In genomic region chrII:8051330-8051729, ce11 we compare ENCODE assay signal across 2 worm cellular contexts.
A peak's percentile ranks its signal among the peaks of the same experiment; 100 is the strongest.
TF ChIP-seq lines count a peak whose summit lies in the region.

No protein-coding gene starts in this region.

TF ChIP-seq in whole organism, L4 larva, 104 proteins besides CTCF, POLR2A, EP300 and RAD21:
- TF ChIP-seq mxl-2 (GFP tag; conservative IDR thresholded peaks at IDR 0.05; lab: Robert Waterston, UW) (no peak), aha-1 (tag; lab: Kevin White, UChicago) (peak; percentile 88)

TF ChIP-seq in whole organism, mixed stage, embryonic, 35 proteins besides CTCF, POLR2A, EP300 and RAD21:
- TF ChIP-seq ces-1 (GFP tag; optimal IDR thresholded peaks at IDR 0.05; lab: Kevin White, UChicago): no peak
- no peak for TF ChIP-seq nhr-28 (tag; optimal IDR thresholded peaks at IDR 0.05; lab: Kevin White, UChicago)
- peak; percentile 56 for TF ChIP-seq nhr-2 (tag; optimal IDR thresholded peaks at IDR 0.05; lab: Kevin White, UChicago)
- TF ChIP-seq unc-120 (tag; optimal IDR thresholded peaks at IDR 0.05; lab: Kevin White, UChicago; ENCODE audit: poor library complexity, severe bottlenecking): no peak
- peak; percentile 94 for TF ChIP-seq zip-8 (tag; optimal IDR thresholded peaks at IDR 0.05; lab: Kevin White, UChicago)
- TF ChIP-seq ham-2 (GFP tag; optimal IDR thresholded peaks at IDR 0.05; lab: Kevin White, UChicago): no peak
